Worm (Caenorhabditis elegans) whole organism, L2 larva: ENCODE results near the gene gfl-1.
A peak's percentile ranks its signal among the peaks of the same experiment; 100 is the strongest.

Experiments used
- C34F6.9 ChIP-seq: fragments of 150-350 bp; optimal IDR thresholded peaks from 2 replicates; lab custom pipeline; 2014; ENCODE audit warnings: missing biosample characterization, missing genetic modification characterization
- F13H6.1 ChIP-seq: sonication (generic microtip); optimal IDR thresholded peaks from 2 replicates; lab custom pipeline; 2016; ENCODE audit warnings: missing genetic modification characterization, missing compliant biosample characterization
- R02D3.7 ChIP-seq: fragments of 150-350 bp; optimal IDR thresholded peaks from 2 replicates; lab custom pipeline; 2014; ENCODE audit warnings: missing biosample characterization, missing genetic modification characterization
- Y55F3AM.14 ChIP-seq: fragments of 200-800 bp; sonication (Bioruptor generic); optimal IDR thresholded peaks from 2 replicates; lab custom pipeline; 2018; ENCODE audit warnings: mild to moderate bottlenecking, missing genetic modification characterization, missing compliant biosample characterization
- ZK546.5 ChIP-seq: sonication (generic microtip); optimal IDR thresholded peaks from 2 replicates; lab custom pipeline; 2017; ENCODE audit warnings: missing biosample characterization, missing genetic modification characterization
- blmp-1 ChIP-seq: sonication (generic microtip); optimal IDR thresholded peaks from 2 replicates; lab custom pipeline; 2017; ENCODE audit warnings: missing genetic modification characterization, mild to moderate bottlenecking, missing compliant biosample characterization, antibody characterized with exemption, moderate library complexity; ENCODE audit not compliant: insufficient read depth
- ceh-16 ChIP-seq: fragments of 150-350 bp; optimal IDR thresholded peaks from 2 replicates; lab custom pipeline; 2014; ENCODE audit warnings: missing biosample characterization, missing genetic modification characterization
- ceh-82 ChIP-seq: fragments of 150-350 bp; optimal IDR thresholded peaks from 2 replicates; lab custom pipeline; 2014; ENCODE audit warnings: missing biosample characterization, missing genetic modification characterization
- crh-2 ChIP-seq: sonication (generic microtip); optimal IDR thresholded peaks from 2 replicates; lab custom pipeline; 2017; ENCODE audit warnings: missing biosample characterization, missing genetic modification characterization
- egl-27 ChIP-seq: sonication (generic microtip); optimal IDR thresholded peaks from 3 replicates; lab custom pipeline; 2017; ENCODE audit warnings: missing biosample characterization, missing genetic modification reagents, missing genetic modification characterization
- elt-1 ChIP-seq: fragments of 150-350 bp; optimal IDR thresholded peaks from 2 replicates; lab custom pipeline; 2014; ENCODE audit warnings: missing biosample characterization, missing genetic modification characterization
- elt-3 ChIP-seq: sonication (generic microtip); optimal IDR thresholded peaks from 2 replicates; lab custom pipeline; 2017; ENCODE audit warnings: missing biosample characterization, missing genetic modification characterization
- fos-1 ChIP-seq: fragments of 150-350 bp; optimal IDR thresholded peaks from 2 replicates; lab custom pipeline; 2014; ENCODE audit warnings: missing biosample characterization, missing genetic modification characterization
- gmeb-1 ChIP-seq: fragments of 150-350 bp; optimal IDR thresholded peaks from 2 replicates; lab custom pipeline; 2014; ENCODE audit warnings: missing biosample characterization, missing genetic modification characterization
- lin-11 ChIP-seq: fragments of 150-350 bp; sonication (generic microtip); optimal IDR thresholded peaks from 2 replicates; lab custom pipeline; 2014; ENCODE audit warnings: missing biosample characterization, missing genetic modification characterization, inconsistent platforms, mixed read lengths
- lin-13 ChIP-seq: fragments of 150-350 bp; optimal IDR thresholded peaks from 2 replicates; lab custom pipeline; 2014; ENCODE audit warnings: missing biosample characterization, missing genetic modification reagents, missing genetic modification characterization
- lin-39 ChIP-seq: fragments of 150-350 bp; optimal IDR thresholded peaks from 2 replicates; lab custom pipeline; 2014; ENCODE audit warnings: missing biosample characterization, missing genetic modification reagents, missing genetic modification characterization
- lsy-2 ChIP-seq, 2 experiments: fragments of 150-350 bp in 1 of 2; sonication (generic microtip) in 1 of 2; optimal IDR thresholded peaks; 2 replicates each; lab custom pipeline; 2014 to 2017; ENCODE audit warnings: missing biosample characterization in 2 of 2, missing genetic modification characterization in 2 of 2
- mab-5 ChIP-seq: fragments of 150-350 bp; optimal IDR thresholded peaks from 2 replicates; lab custom pipeline; 2014; ENCODE audit warnings: missing biosample characterization, missing genetic modification characterization
- mbf-1 ChIP-seq: sonication (generic microtip); optimal IDR thresholded peaks from 2 replicates; lab custom pipeline; 2017; ENCODE audit warnings: missing biosample characterization, missing genetic modification characterization
- mdl-1 ChIP-seq, 2 experiments: fragments of 150-350 bp in 1 of 2; sonication (generic microtip) in 1 of 2; optimal IDR thresholded peaks; 2 replicates each; lab custom pipeline; 2017; ENCODE audit warnings: missing biosample characterization in 2 of 2, missing genetic modification characterization in 2 of 2
- nhr-129 ChIP-seq: fragments of 150-350 bp; optimal IDR thresholded peaks from 2 replicates; lab custom pipeline; 2014; ENCODE audit warnings: missing biosample characterization, missing genetic modification characterization
- nhr-21 ChIP-seq: fragments of 150-350 bp; optimal IDR thresholded peaks from 2 replicates; lab custom pipeline; 2014; ENCODE audit warnings: missing biosample characterization, missing genetic modification characterization
- nhr-23 ChIP-seq: fragments of 150-350 bp; optimal IDR thresholded peaks from 2 replicates; lab custom pipeline; 2014; ENCODE audit warnings: missing biosample characterization, missing genetic modification reagents, missing genetic modification characterization
- nhr-237 ChIP-seq: fragments of 150-350 bp; optimal IDR thresholded peaks from 2 replicates; lab custom pipeline; 2014; ENCODE audit warnings: missing biosample characterization, missing genetic modification characterization
- nhr-25 ChIP-seq: fragments of 150-350 bp; sonication (generic microtip); optimal IDR thresholded peaks from 3 replicates; lab custom pipeline; 2014; ENCODE audit warnings: missing biosample characterization, missing genetic modification characterization
- nhr-6 ChIP-seq: fragments of 150-350 bp; optimal IDR thresholded peaks from 2 replicates; lab custom pipeline; 2014; ENCODE audit warnings: missing biosample characterization, missing genetic modification characterization
- nhr-77 ChIP-seq: fragments of 150-350 bp; optimal IDR thresholded peaks from 2 replicates; lab custom pipeline; 2014; ENCODE audit warnings: missing biosample characterization, missing genetic modification characterization
- peb-1 ChIP-seq: fragments of 150-350 bp; optimal IDR thresholded peaks from 2 replicates; lab custom pipeline; 2014; ENCODE audit warnings: missing biosample characterization, missing genetic modification characterization
- sem-4 ChIP-seq: fragments of 150-350 bp; optimal IDR thresholded peaks from 2 replicates; lab custom pipeline; 2014; ENCODE audit warnings: missing biosample characterization, missing genetic modification reagents, missing genetic modification characterization
- skn-1 ChIP-seq: sonication (generic microtip); optimal IDR thresholded peaks from 2 replicates; lab custom pipeline; 2017; ENCODE audit warnings: missing biosample characterization, missing genetic modification characterization
- sma-9 ChIP-seq, 2 experiments: fragments of 150-350 bp in 1 of 2; sonication (generic microtip) in 1 of 2; optimal IDR thresholded peaks; 2 replicates each; lab custom pipeline; 2014 to 2016; ENCODE audit warnings: missing genetic modification characterization in 2 of 2, mild to moderate bottlenecking in 1 of 2, missing biosample characterization in 1 of 2, missing compliant biosample characterization in 1 of 2, missing genetic modification reagents in 1 of 2, moderate library complexity in 1 of 2
- snpc-4 ChIP-seq: fragments of 150-350 bp; optimal IDR thresholded peaks from 2 replicates; lab custom pipeline; 2014; ENCODE audit warnings: missing biosample characterization, missing genetic modification characterization
- unc-39 ChIP-seq: fragments of 150-350 bp; optimal IDR thresholded peaks from 2 replicates; lab custom pipeline; 2014; ENCODE audit warnings: missing biosample characterization, missing genetic modification characterization
- unc-55 ChIP-seq: fragments of 150-350 bp; sonication (generic microtip); optimal IDR thresholded peaks from 3 replicates; lab custom pipeline; 2014; ENCODE audit warnings: missing biosample characterization, missing genetic modification reagents, missing genetic modification characterization
- unc-62 ChIP-seq: fragments of 150-350 bp; optimal IDR thresholded peaks from 2 replicates; lab custom pipeline; 2014; ENCODE audit warnings: missing biosample characterization, missing genetic modification reagents, missing genetic modification characterization
- zag-1 ChIP-seq: fragments of 150-350 bp; optimal IDR thresholded peaks from 2 replicates; lab custom pipeline; 2014; ENCODE audit warnings: missing biosample characterization, missing genetic modification characterization
- ztf-11 ChIP-seq: sonication (generic microtip); optimal IDR thresholded peaks from 2 replicates; lab custom pipeline; 2017; ENCODE audit warnings: missing biosample characterization, missing genetic modification characterization
- ztf-4 ChIP-seq: fragments of 150-350 bp; optimal IDR thresholded peaks from 2 replicates; lab custom pipeline; 2014; ENCODE audit warnings: missing biosample characterization, missing genetic modification characterization

Gene gfl-1

ce11 chrIV:11549694-11550093 lies 28.6 kb downstream of the gfl-1 start (continued):
- TF ChIP-seq skn-1 (no peak), sem-4 (tag; lab: Kevin White, UChicago) (peak; percentile 39), nhr-21 (tag; lab: Kevin White, UChicago) (peak; percentile 33), ZK546.5 (tag; lab: Kevin White, UChicago) (no peak), fos-1 (tag; lab: Kevin White, UChicago) (peak; percentile 84), mab-5 (tag; lab: Kevin White, UChicago) (no peak), ceh-82 (tag; lab: Kevin White, UChicago) (no peak), unc-62 (GFP tag; lab: Kevin White, UChicago) (no peak), mdl-1 (tag; optimal IDR thresholded peaks at IDR 0.05; lab: Kevin White, UChicago) (peak in 1 of 2 experiments; percentile 38), ceh-16 (tag; lab: Kevin White, UChicago) (no peak), nhr-77 (no peak), elt-3 (no peak), lsy-2 (tag; optimal IDR thresholded peaks at IDR 0.05; lab: Kevin White, UChicago) (peak; percentile 58 to 80)

- TF ChIP-seq blmp-1 (tag; lab: Kevin White, UChicago): peak; percentile 33
- no peak for TF ChIP-seq ceh-82 (tag; lab: Kevin White, UChicago)
Observed at ce11 chrIV:11551813-11552212, 30.7 kb downstream of the gfl-1 start, which contains the start of gene col-128. Gene col-128 (minus strand): TSS chrIV:11551960.

ce11 chrIV:11561677-11562076 lies 40.6 kb downstream of the gfl-1 start, which contains the start of gene F12F6.7:
Gene F12F6.7 (minus strand): TSS chrIV:11561833.
- TF ChIP-seq unc-39 (tag; lab: Kevin White, UChicago) (no peak), nhr-6 (no peak), nhr-21 (tag; lab: Kevin White, UChicago) (peak; percentile 9), elt-1 (no peak)
- TF ChIP-seq, all 48 proteins: peak for 1

- TF ChIP-seq gmeb-1 (tag; lab: Kevin White, UChicago) (no peak), elt-1 (no peak), R02D3.7 (tag; lab: Kevin White, UChicago) (no peak)
Observed at ce11 chrIV:11563090-11563489, 42.0 kb downstream of the gfl-1 start.

ce11 chrIV:11565022-11565421 lies 43.9 kb downstream of the gfl-1 start:
- TF ChIP-seq sma-9 (GFP tag; optimal IDR thresholded peaks at IDR 0.05; lab: Kevin White, UChicago): no peak
- TF ChIP-seq sma-9 (tag; optimal IDR thresholded peaks at IDR 0.05; lab: Kevin White, UChicago): no peak
- TF ChIP-seq nhr-6: no peak
- TF ChIP-seq snpc-4 (tag; lab: Kevin White, UChicago): no peak
- no peak for TF ChIP-seq Y55F3AM.14 (GFP tag; lab: Kevin White, UChicago)
- TF ChIP-seq ztf-11: no peak
- TF ChIP-seq F13H6.1 (tag; lab: Kevin White, UChicago): no peak
- TF ChIP-seq elt-3: no peak
- TF ChIP-seq nhr-25 (tag; lab: Kevin White, UChicago): no peak

- no peak for TF ChIP-seq lin-39 (tag; lab: Kevin White, UChicago)
- peak; percentile 63 for TF ChIP-seq nhr-237 (tag; lab: Kevin White, UChicago)
- no peak for TF ChIP-seq ztf-11
- peak; percentile 87 for TF ChIP-seq lin-13 (GFP tag; lab: Kevin White, UChicago)
- TF ChIP-seq mab-5 (tag; lab: Kevin White, UChicago): peak; percentile 83
- TF ChIP-seq ZK546.5 (tag; lab: Kevin White, UChicago): peak; percentile 75
- TF ChIP-seq gmeb-1 (tag; lab: Kevin White, UChicago): peak; percentile 96
- TF ChIP-seq fos-1 (tag; lab: Kevin White, UChicago): peak; percentile 68
- TF ChIP-seq mdl-1 (tag; optimal IDR thresholded peaks at IDR 0.05; lab: Kevin White, UChicago): peak; percentile 57 to 68
- TF ChIP-seq F13H6.1 (tag; lab: Kevin White, UChicago): peak; percentile 89
- no peak for TF ChIP-seq unc-39 (tag; lab: Kevin White, UChicago)
- TF ChIP-seq C34F6.9 (tag; lab: Kevin White, UChicago): peak; percentile 88
- no peak for TF ChIP-seq elt-1
- no peak for TF ChIP-seq elt-3
- no peak for TF ChIP-seq nhr-77
- TF ChIP-seq snpc-4 (tag; lab: Kevin White, UChicago): peak; percentile 63
- TF ChIP-seq nhr-23 (tag; lab: Kevin White, UChicago): no peak
- TF ChIP-seq ztf-4 (tag; lab: Kevin White, UChicago): peak; percentile 84
- TF ChIP-seq lin-11: peak; percentile 86
- TF ChIP-seq sma-9 (GFP tag; optimal IDR thresholded peaks at IDR 0.05; lab: Kevin White, UChicago): peak; percentile 94
- TF ChIP-seq sma-9 (tag; optimal IDR thresholded peaks at IDR 0.05; lab: Kevin White, UChicago): no peak
- TF ChIP-seq egl-27 (tag; lab: Kevin White, UChicago): peak; percentile 47
- TF ChIP-seq crh-2 (tag; lab: Kevin White, UChicago): peak; percentile 95
- TF ChIP-seq lsy-2 (tag; optimal IDR thresholded peaks at IDR 0.05; lab: Kevin White, UChicago): peak; percentile 99 to 100
- TF ChIP-seq unc-55 (GFP tag; lab: Kevin White, UChicago): peak; percentile 96
- TF ChIP-seq zag-1 (tag; lab: Kevin White, UChicago): no peak
- peak; percentile 85 for TF ChIP-seq ceh-16 (tag; lab: Kevin White, UChicago)
- peak; percentile 88 for TF ChIP-seq sem-4 (tag; lab: Kevin White, UChicago)
- TF ChIP-seq ceh-82 (tag; lab: Kevin White, UChicago): peak; percentile 68
- no peak for TF ChIP-seq mbf-1 (tag; lab: Kevin White, UChicago)
- TF ChIP-seq unc-62 (GFP tag; lab: Kevin White, UChicago): peak; percentile 39
- TF ChIP-seq R02D3.7 (tag; lab: Kevin White, UChicago): peak; percentile 60
- peak; percentile 78 for TF ChIP-seq nhr-129
- TF ChIP-seq peb-1 (tag; lab: Kevin White, UChicago): no peak
Observed at ce11 chrIV:11566146-11566545, 45.1 kb downstream of the gfl-1 start, which contains the start of gene sec-24.1. Gene sec-24.1 (minus strand): TSS chrIV:11566194.
